Worm (Caenorhabditis elegans) whole organism, L4/young adult: Measurements from ENCODE around the gene F20B6.10.

Experiments used
- W03F9.2 ChIP-seq: fragments of 150-350 bp; optimal IDR thresholded peaks from 2 replicates; lab custom pipeline; 2014; ENCODE audit warnings: missing biosample characterization, missing genetic modification characterization
- dao-5 ChIP-seq: sonication (generic microtip); optimal IDR thresholded peaks from 2 replicates; lab custom pipeline; 2016; ENCODE audit warnings: missing genotype, missing genetic modification characterization, moderate library complexity, missing compliant biosample characterization
- him-1 ChIP-seq: sonication (generic microtip); optimal IDR thresholded peaks from 2 replicates; lab custom pipeline; 2016; ENCODE audit warnings: missing genotype, missing genetic modification reagents, missing genetic modification characterization, missing compliant biosample characterization

DNA sequence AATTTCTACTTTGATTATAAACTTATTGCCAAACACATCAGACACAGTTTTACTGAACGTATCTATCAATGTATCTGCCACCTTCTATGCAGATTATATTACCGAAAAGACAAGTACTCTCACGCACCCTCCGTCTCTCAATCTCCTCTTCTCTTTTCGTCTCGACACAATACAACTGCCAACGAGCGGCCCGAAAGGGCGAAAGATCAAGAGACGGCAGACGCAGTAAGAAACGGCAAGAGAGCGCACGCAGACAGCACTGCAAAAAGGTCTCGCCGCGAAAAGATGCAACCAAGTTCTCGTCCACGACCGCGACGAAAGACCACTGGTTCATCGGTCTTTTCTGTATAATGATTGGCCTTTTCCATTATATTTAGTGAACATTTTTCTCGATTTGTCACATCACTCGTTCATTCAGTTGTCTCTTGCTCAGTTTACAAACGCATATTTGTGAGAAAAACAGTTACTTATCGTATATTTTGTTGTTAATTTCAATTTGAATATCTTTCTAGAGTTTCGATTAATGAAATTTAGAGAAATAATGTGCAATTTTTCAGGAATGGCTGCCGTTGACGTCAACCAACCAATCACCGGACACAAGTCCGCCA, 26.4 kb downstream of the F20B6.10 start, which contains the start of gene vha-12:
- TF ChIP-seq dao-5 (tag; lab: Kevin White, UChicago) (no peak), him-1 (tag; lab: Kevin White, UChicago) (peak; percentile 18), W03F9.2 (peak; percentile 79)
